Comparison of ENCODE assay signal across 5 fruit fly cellular contexts in genomic region chr4:558456-558855, dm6.
TF ChIP-seq lines count a peak whose summit lies in the region.

No protein-coding gene starts in this region.

- no peak for TF ChIP-seq CTCF in whole organism, embryonic (GFP tag; optimal IDR thresholded peaks at IDR 0.05; lab: Kevin White, UChicago)

TF ChIP-seq in whole organism, adult, 20 proteins besides CTCF, POLR2A, EP300 and RAD21 (continues in another document):
- TF ChIP-seq CG7045 (GFP tag; optimal IDR thresholded peaks at IDR 0.05; lab: Kevin White, UChicago) (peak; percentile 7), Mnt (GFP tag; optimal IDR thresholded peaks at IDR 0.05; lab: Kevin White, UChicago) (peak; percentile 38), pad (GFP tag; optimal IDR thresholded peaks at IDR 0.05; lab: Kevin White, UChicago) (no peak), Crg-1 (GFP tag; optimal IDR thresholded peaks at IDR 0.05; lab: Kevin White, UChicago) (peak; percentile 57), CG14711 (tag; optimal IDR thresholded peaks at IDR 0.05; lab: Kevin White, UChicago) (peak; percentile 25), CG5204 (GFP tag; optimal IDR thresholded peaks at IDR 0.05; lab: Kevin White, UChicago) (no peak), tj (GFP tag; optimal IDR thresholded peaks at IDR 0.05; lab: Kevin White, UChicago) (no peak), toe (GFP tag; optimal IDR thresholded peaks at IDR 0.05; lab: Kevin White, UChicago) (no peak), cnc (optimal IDR thresholded peaks at IDR 0.05; lab: Kevin White, UChicago) (no peak), CG7101 (tag; optimal IDR thresholded peaks at IDR 0.05; lab: Kevin White, UChicago) (peak; percentile 2), kay (GFP tag; lab: Kevin White, UChicago; ENCODE audit: borderline replicate concordance) (peak; percentile 91), CG11617 (GFP tag; optimal IDR thresholded peaks at IDR 0.05; lab: Kevin White, UChicago) (no peak), Hr96 (GFP tag; optimal IDR thresholded peaks at IDR 0.05; lab: Kevin White, UChicago) (no peak), cic (GFP tag; optimal IDR thresholded peaks at IDR 0.05; lab: Kevin White, UChicago) (peak; percentile 67), bab1 (GFP tag; optimal IDR thresholded peaks at IDR 0.05; lab: Kevin White, UChicago) (peak; percentile 30), CG1620 (GFP tag; optimal IDR thresholded peaks at IDR 0.05; lab: Kevin White, UChicago) (no peak), Clk (GFP tag; optimal IDR thresholded peaks at IDR 0.05; lab: Kevin White, UChicago) (no peak), CG12768 (GFP tag; optimal IDR thresholded peaks at IDR 0.05; lab: Kevin White, UChicago) (peak; percentile 27), CG33017 (tag; optimal IDR thresholded peaks at IDR 0.05; lab: Kevin White, UChicago) (no peak)

TF ChIP-seq in whole organism, embryonic, 481 proteins besides CTCF, POLR2A, EP300 and RAD21 (continues in another document):
- TF ChIP-seq Asciz (GFP tag; optimal IDR thresholded peaks at IDR 0.05; lab: Kevin White, UChicago) (peak; percentile 1), Hsf (GFP tag; optimal IDR thresholded peaks at IDR 0.05; lab: Kevin White, UChicago) (no peak), CG4360 (GFP tag; IDR thresholded peaks at IDR 0.05; lab: Robert Waterston, UW) (no peak), CG7556 (GFP tag; optimal IDR thresholded peaks at IDR 0.05; lab: Kevin White, UChicago) (no peak), Doc2 (GFP tag; IDR thresholded peaks at IDR 0.05; lab: Robert Waterston, UW) (no peak), pzg (GFP tag; optimal IDR thresholded peaks at IDR 0.05; lab: Kevin White, UChicago) (no peak), zf30C (GFP tag; optimal IDR thresholded peaks at IDR 0.05; lab: Kevin White, UChicago) (no peak), CG13287 (GFP tag; IDR thresholded peaks at IDR 0.05; lab: Robert Waterston, UW; ENCODE audit: partially characterized antibody) (no peak), NFAT (GFP tag; IDR thresholded peaks at IDR 0.05; lab: Robert Waterston, UW) (no peak), br (optimal IDR thresholded peaks at IDR 0.05; lab: Kevin White, UChicago) (no peak), Oaz (GFP tag; IDR thresholded peaks at IDR 0.05; lab: Robert Waterston, UW) (no peak), BEAF-32 (GFP tag; optimal IDR thresholded peaks at IDR 0.05; lab: Kevin White, UChicago) (no peak), dan (GFP tag; IDR thresholded peaks at IDR 0.05; lab: Robert Waterston, UW) (no peak), CG3838 (GFP tag; optimal IDR thresholded peaks at IDR 0.05; lab: Kevin White, UChicago) (no peak), Eip74EF (GFP tag; optimal IDR thresholded peaks at IDR 0.05; lab: Kevin White, UChicago) (no peak), gfzf (GFP tag; optimal IDR thresholded peaks at IDR 0.05; lab: Kevin White, UChicago) (no peak), Bdp1 (GFP tag; optimal IDR thresholded peaks at IDR 0.05; lab: Kevin White, UChicago) (no peak), ems (GFP tag; optimal IDR thresholded peaks at IDR 0.05; lab: Kevin White, UChicago) (no peak), fd3F (GFP tag; optimal IDR thresholded peaks at IDR 0.05; lab: Kevin White, UChicago) (peak; percentile 29), tap (tag; optimal IDR thresholded peaks at IDR 0.05; lab: Kevin White, UChicago) (no peak)

TF ChIP-seq in whole organism, prepupa, 60 proteins besides CTCF, POLR2A, EP300 and RAD21:
- TF ChIP-seq CG8632 (GFP tag; optimal IDR thresholded peaks at IDR 0.05; lab: Kevin White, UChicago): peak; percentile 21
- TF ChIP-seq dac (GFP tag; optimal IDR thresholded peaks at IDR 0.05; lab: Kevin White, UChicago): no peak
- peak; percentile 77 for TF ChIP-seq Eip78C (GFP tag; lab: Kevin White, UChicago)

TF ChIP-seq in whole organism, pupa, 21 proteins besides CTCF, POLR2A, EP300 and RAD21:
- TF ChIP-seq Pif1A (GFP tag; optimal IDR thresholded peaks at IDR 0.05; lab: Kevin White, UChicago) (peak; percentile 4), CG34367 (tag; optimal IDR thresholded peaks at IDR 0.05; lab: Kevin White, UChicago) (no peak)

TF ChIP-seq in whole organism, wandering third instar larva, 38 proteins besides CTCF, POLR2A, EP300 and RAD21:
- TF ChIP-seq Hr83 (GFP tag; optimal IDR thresholded peaks at IDR 0.05; lab: Kevin White, UChicago; ENCODE audit: poor library complexity, severe bottlenecking) (no peak), GATAd (GFP tag; optimal IDR thresholded peaks at IDR 0.05; lab: Kevin White, UChicago) (no peak), Vsx2 (GFP tag; optimal IDR thresholded peaks at IDR 0.05; lab: Kevin White, UChicago; ENCODE audit: partially characterized antibody) (no peak), jim (GFP tag; optimal IDR thresholded peaks at IDR 0.05; lab: Kevin White, UChicago) (no peak), woc (GFP tag; optimal IDR thresholded peaks at IDR 0.05; lab: Kevin White, UChicago) (no peak), Hr78 (GFP tag; optimal IDR thresholded peaks at IDR 0.05; lab: Kevin White, UChicago) (no peak), CrebA (GFP tag; optimal IDR thresholded peaks at IDR 0.05; lab: Kevin White, UChicago; ENCODE audit: borderline replicate concordance) (peak; percentile 55)
